Worm (Caenorhabditis elegans) whole organism, L1 larva: ENCODE measurements around the gene F26F2.11.

Experiments used
- ama-1 ChIP-seq: fragments of 150-350 bp; optimal IDR thresholded peaks from 2 replicates; lab custom pipeline; 2014
- ceh-88 ChIP-seq: fragments of 200-800 bp; sonication (Bioruptor generic); IDR thresholded peaks from 2 replicates; pipeline ENCODE4 v1.3.6; 2022; ENCODE audit warnings: missing genetic modification characterization, missing compliant biosample characterization
- elt-2 ChIP-seq: sonication (generic microtip); optimal IDR thresholded peaks from 2 replicates; lab custom pipeline; 2016; ENCODE audit warnings: missing genetic modification characterization, mild to moderate bottlenecking, inconsistent platforms, missing compliant biosample characterization, missing genetic modification reagents
- fos-1 ChIP-seq: fragments of 150-350 bp; optimal IDR thresholded peaks from 2 replicates; lab custom pipeline; 2014; ENCODE audit warnings: missing biosample characterization, missing genetic modification characterization
- isw-1 ChIP-seq: fragments of 200-800 bp; sonication (Bioruptor generic); IDR thresholded peaks from 2 replicates; pipeline ENCODE4 v1.3.6; 2022; ENCODE audit warnings: missing genetic modification characterization, missing compliant biosample characterization
- nhr-12 ChIP-seq: sonication (generic microtip); optimal IDR thresholded peaks from 2 replicates; lab custom pipeline; 2017; ENCODE audit warnings: missing biosample characterization, missing genetic modification characterization
- nhr-237 ChIP-seq: fragments of 150-350 bp; optimal IDR thresholded peaks from 2 replicates; lab custom pipeline; 2014; ENCODE audit warnings: missing biosample characterization, missing genetic modification characterization
- nhr-90 ChIP-seq: sonication (generic microtip); optimal IDR thresholded peaks from 2 replicates; lab custom pipeline; 2016; ENCODE audit warnings: mild to moderate bottlenecking, missing genetic modification characterization, missing compliant biosample characterization; ENCODE audit not compliant: poor library complexity
- skn-1 ChIP-seq: fragments of 150-350 bp; optimal IDR thresholded peaks from 2 replicates; lab custom pipeline; 2014; ENCODE audit warnings: missing biosample characterization, missing genetic modification characterization
- snpc-4 ChIP-seq: fragments of 150-350 bp; optimal IDR thresholded peaks from 2 replicates; lab custom pipeline; 2014; ENCODE audit warnings: missing biosample characterization, missing genetic modification characterization
- sox-4 ChIP-seq: sonication (generic microtip); optimal IDR thresholded peaks from 2 replicates; lab custom pipeline; 2016; ENCODE audit warnings: missing genetic modification characterization, missing compliant biosample characterization

DNA sequence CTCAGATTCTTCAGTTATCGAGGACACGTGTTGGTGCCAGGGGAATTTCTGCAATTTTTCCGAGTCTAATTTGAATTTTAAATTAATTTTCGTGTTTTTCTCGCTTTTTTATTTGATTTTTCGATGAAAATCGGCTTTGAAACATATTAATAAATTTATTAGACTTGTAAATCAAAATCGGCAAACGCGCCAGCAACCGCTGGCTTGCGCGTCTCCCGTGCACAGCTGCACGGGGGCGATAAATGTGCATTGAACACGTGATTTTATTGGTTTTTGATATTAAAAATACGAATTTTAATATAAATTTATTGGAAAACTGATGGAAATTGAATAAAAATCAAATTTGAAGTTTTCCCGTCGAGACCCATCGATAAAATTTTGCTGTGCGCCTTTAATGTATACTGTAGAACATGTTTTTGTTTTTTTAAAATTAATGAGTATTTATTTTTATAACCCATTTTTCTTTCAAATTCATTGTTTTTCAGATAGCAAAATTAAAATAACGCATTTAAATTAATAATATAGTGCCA is 15.0 kb downstream of the F26F2.11 start, which contains the start of gene F26F2.7:
- no peak for TF ChIP-seq nhr-12
- TF ChIP-seq snpc-4 (tag; lab: Kevin White, UChicago) = peak; percentile 81
- TF ChIP-seq ama-1 (lab: Kevin White, UChicago) = no peak
- TF ChIP-seq isw-1 (GFP tag; lab: Robert Waterston, UW) = peak; percentile 65
- peak; percentile 28 for TF ChIP-seq fos-1 (tag; lab: Kevin White, UChicago)
- peak; percentile 57 for TF ChIP-seq skn-1 (tag; lab: Kevin White, UChicago)
- TF ChIP-seq nhr-90 (tag; lab: Kevin White, UChicago) = peak; percentile 90
- TF ChIP-seq sox-4 (tag; lab: Kevin White, UChicago) = peak; percentile 75
- TF ChIP-seq nhr-237 (tag; lab: Kevin White, UChicago) = no peak
- peak; percentile 81 for TF ChIP-seq elt-2 (tag; lab: Kevin White, UChicago)
- peak; percentile 70 for TF ChIP-seq ceh-88
